Worm (Caenorhabditis elegans) whole organism, mixed stage, embryonic: ENCODE results near the gene mtr-4.

ENCODE experiments used
- drap-1 ChIP-seq: fragments of 200-800 bp; sonication (Bioruptor generic); optimal IDR thresholded peaks from 3 replicates; lab custom pipeline; 2018; ENCODE audit warnings: mild to moderate bottlenecking, missing genetic modification characterization, missing compliant biosample characterization
- lin-32 ChIP-seq: fragments of 200-800 bp; sonication (Bioruptor generic); optimal IDR thresholded peaks from 2 replicates; lab custom pipeline; 2018; ENCODE audit warnings: mild to moderate bottlenecking, missing genetic modification characterization, missing compliant biosample characterization
- mep-1 ChIP-seq: fragments of 150-350 bp; optimal IDR thresholded peaks from 2 replicates; lab custom pipeline; 2017; ENCODE audit warnings: missing biosample characterization, missing genetic modification reagents, missing genetic modification characterization, inconsistent platforms
- nhr-237 ChIP-seq: fragments of 150-350 bp; optimal IDR thresholded peaks from 2 replicates; lab custom pipeline; 2014; ENCODE audit warnings: missing biosample characterization, missing genetic modification characterization
- pha-4 ChIP-seq: fragments of 150-350 bp; optimal IDR thresholded peaks from 2 replicates; lab custom pipeline; 2018; ENCODE audit warnings: missing biosample characterization, missing genetic modification reagents, missing genetic modification characterization
- snpc-4 ChIP-seq: fragments of 150-350 bp; optimal IDR thresholded peaks from 2 replicates; lab custom pipeline; 2014; ENCODE audit warnings: missing biosample characterization, missing genetic modification characterization
- sptf-1 ChIP-seq: sonication (generic microtip); optimal IDR thresholded peaks from 2 replicates; lab custom pipeline; 2017; ENCODE audit warnings: mild to moderate bottlenecking, missing genetic modification characterization, moderate library complexity, missing compliant biosample characterization
- tbx-8 ChIP-seq: fragments of 200-800 bp; sonication (Bioruptor generic); optimal IDR thresholded peaks from 2 replicates; lab custom pipeline; 2018; ENCODE audit warnings: mild to moderate bottlenecking, missing genetic modification characterization, moderate library complexity, missing compliant biosample characterization

- TF ChIP-seq tbx-8: no peak
- TF ChIP-seq nhr-237 (tag; lab: Kevin White, UChicago): no peak
- no peak for TF ChIP-seq snpc-4 (tag; lab: Kevin White, UChicago)
- TF ChIP-seq drap-1 (GFP tag; lab: Kevin White, UChicago): no peak
- no peak for TF ChIP-seq sptf-1
- no peak for TF ChIP-seq mep-1 (tag; lab: Kevin White, UChicago)
- no peak for TF ChIP-seq pha-4
- no peak for TF ChIP-seq lin-32 (GFP tag; lab: Kevin White, UChicago)
These were observed 34.8 kb upstream of the mtr-4 start for ce11 chrIV:9790708-9791107.
